Fruit fly (Drosophila melanogaster): Measurements from ENCODE around the gene Nhe2.

Gene Nhe2

DNA sequence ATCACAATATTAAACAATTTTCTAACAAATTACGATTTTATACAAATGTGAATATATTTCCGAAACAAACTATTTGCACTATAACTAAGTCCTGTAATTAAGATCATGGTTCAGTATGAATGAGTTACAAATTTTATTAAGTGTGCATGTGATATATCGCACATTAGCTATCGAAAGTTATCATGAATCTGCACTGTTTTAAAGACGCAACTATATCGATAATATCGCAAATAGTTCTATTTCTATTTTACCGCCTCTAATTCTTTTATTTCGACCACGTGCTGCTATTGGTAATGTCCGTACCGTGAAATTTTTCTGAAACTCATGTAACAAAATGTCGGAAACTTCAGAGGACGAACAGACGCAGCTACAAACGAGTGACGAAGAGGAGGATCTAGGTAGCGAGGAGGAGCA, 38.6 kb downstream of the Nhe2 start, which contains the start of gene pths (continued):
- TF ChIP-seq Six4 (GFP tag; optimal IDR thresholded peaks at IDR 0.05) (no peak), CG15269 (tag; optimal IDR thresholded peaks at IDR 0.05) (no peak), CG3995 (GFP tag; optimal IDR thresholded peaks at IDR 0.05) (peak; percentile 33), btn (GFP tag; optimal IDR thresholded peaks at IDR 0.05) (no peak), NFAT (GFP tag; IDR thresholded peaks at IDR 0.05) (peak; percentile 54), CG10462 (GFP tag; optimal IDR thresholded peaks at IDR 0.05) (no peak), org-1 (GFP tag; optimal IDR thresholded peaks at IDR 0.05) (no peak), CG1792 (GFP tag; optimal IDR thresholded peaks at IDR 0.05) (no peak), CG32767 (GFP tag; IDR thresholded peaks at IDR 0.05) (no peak), Ets65A (GFP tag) (peak; percentile 45), pb (GFP tag; optimal IDR thresholded peaks at IDR 0.05) (no peak), amos (GFP tag; IDR thresholded peaks at IDR 0.05; ENCODE audit: partially characterized antibody) (peak; percentile 90), CG4360 (GFP tag; IDR thresholded peaks at IDR 0.05) (no peak), Side (GFP tag; optimal IDR thresholded peaks at IDR 0.05) (no peak), Kr (GFP tag; optimal IDR thresholded peaks at IDR 0.05) (no peak), wor (GFP tag; IDR thresholded peaks at IDR 0.05) (no peak), CG1024 (GFP tag; IDR thresholded peaks at IDR 0.05) (peak; percentile 96), CG13123 (GFP tag; optimal IDR thresholded peaks at IDR 0.05) (peak; percentile 22), twi (tag; optimal IDR thresholded peaks at IDR 0.05) (peak; percentile 17), tna (GFP tag; IDR thresholded peaks at IDR 0.05; ENCODE audit: partially characterized antibody) (peak; percentile 61), CG11247 (GFP tag; IDR thresholded peaks at IDR 0.05) (0 out of 2 replicates have a peak, but pooled peaks have one; percentile 60), CG12219 (GFP tag; optimal IDR thresholded peaks at IDR 0.05) (no peak), CG3065 (GFP tag; optimal IDR thresholded peaks at IDR 0.05) (no peak), Fer2 (tag; optimal IDR thresholded peaks at IDR 0.05) (no peak), CG11696 (GFP tag; IDR thresholded peaks at IDR 0.05) (no peak), CG12299 (tag; optimal IDR thresholded peaks at IDR 0.05) (no peak), unpg (GFP tag; optimal IDR thresholded peaks at IDR 0.05) (no peak), CG7357 (GFP tag; IDR thresholded peaks at IDR 0.05) (peak; percentile 100), sim (GFP tag; IDR thresholded peaks at IDR 0.05) (no peak), hkb (optimal IDR thresholded peaks at IDR 0.05) (no peak), hkb (GFP tag; IDR thresholded peaks at IDR 0.05) (no peak), vfl (GFP tag; optimal IDR thresholded peaks at IDR 0.05) (no peak), CG7745 (tag; optimal IDR thresholded peaks at IDR 0.05) (no peak), CG8944 (GFP tag; optimal IDR thresholded peaks at IDR 0.05) (peak; percentile 59), CG18619 (GFP tag; optimal IDR thresholded peaks at IDR 0.05) (no peak), CG3163 (GFP tag; optimal IDR thresholded peaks at IDR 0.05) (peak; percentile 3), Optix (GFP tag; IDR thresholded peaks at IDR 0.05) (no peak), salm (tag; optimal IDR thresholded peaks at IDR 0.05) (no peak), pzg (GFP tag; optimal IDR thresholded peaks at IDR 0.05) (peak; percentile 92), Sry-β (GFP tag; optimal IDR thresholded peaks at IDR 0.05) (peak; percentile 2), CG2712 (tag; optimal IDR thresholded peaks at IDR 0.05) (peak; percentile 52), Rx (GFP tag; IDR thresholded peaks at IDR 0.05) (no peak), Camta (GFP tag; optimal IDR thresholded peaks at IDR 0.05) (peak; percentile 38), grn (GFP tag; optimal IDR thresholded peaks at IDR 0.05) (peak; percentile 45), CG8359 (GFP tag; optimal IDR thresholded peaks at IDR 0.05; ENCODE audit: borderline replicate concordance) (no peak), cwo (GFP tag; optimal IDR thresholded peaks at IDR 0.05) (no peak), NK7.1 (GFP tag; optimal IDR thresholded peaks at IDR 0.05) (no peak), bsh (GFP tag; optimal IDR thresholded peaks at IDR 0.05) (no peak), CG9876 (GFP tag; optimal IDR thresholded peaks at IDR 0.05) (peak; percentile 49), CG1603 (tag; optimal IDR thresholded peaks at IDR 0.05) (peak; percentile 95), Usf (GFP tag; optimal IDR thresholded peaks at IDR 0.05) (peak; percentile 45), HLH3B (GFP tag; IDR thresholded peaks at IDR 0.05) (0 out of 2 replicates have a peak, but pooled peaks have one; percentile 4), disco-r (GFP tag; optimal IDR thresholded peaks at IDR 0.05) (no peak)

All from whole organism, embryonic.